Worm (Caenorhabditis elegans): ENCODE measurements around the gene F54D10.9.

F54D10.9 gene

ce11 chrII:3816251-3816849 is 15.9 kb downstream of the F54D10.9 start, which contains the start of gene fbxa-24:
TSS of gene fbxa-24 (plus strand) at chrII:3816526.
- TF ChIP-seq set-16 (GFP tag; IDR thresholded peaks at IDR 0.05) (peak; percentile 32; the same call in 1 of the 2 replicates), egl-43 (GFP tag; IDR thresholded peaks at IDR 0.05) (0 out of 2 replicates have a peak, but pooled peaks have one; percentile 26), aha-1 (tag) (peak; percentile 98), mxl-3 (GFP tag; optimal IDR thresholded peaks at IDR 0.05) (peak; percentile 7), hmg-1.1 (GFP tag; IDR thresholded peaks at IDR 0.05) (0 out of 2 replicates have a peak, but pooled peaks have one; percentile 17)

- peak; percentile 45 for TF ChIP-seq hlh-11 (tag; optimal IDR thresholded peaks at IDR 0.05)
- TF ChIP-seq unc-62 (GFP tag; optimal IDR thresholded peaks at IDR 0.05 in 1 of 2) = peak in 1 of 2 experiments; percentile 95
- no peak for TF ChIP-seq unc-62 (tag; optimal IDR thresholded peaks at IDR 0.05)
- TF ChIP-seq dve-1 (tag; optimal IDR thresholded peaks at IDR 0.05; ENCODE audit: insufficient read depth) = peak; percentile 49
- TF ChIP-seq nhr-41 (GFP tag; IDR thresholded peaks at IDR 0.05) = no peak
- TF ChIP-seq php-3 (GFP tag; IDR thresholded peaks at IDR 0.05) = 0 out of 2 replicates have a peak, but pooled peaks have one; percentile 32
- TF ChIP-seq pqm-1 (tag; optimal IDR thresholded peaks at IDR 0.05) = peak; percentile 85
- 0 out of 2 replicates have a peak, but pooled peaks have one; percentile 23 for TF ChIP-seq lin-1 (GFP tag; IDR thresholded peaks at IDR 0.05)
- TF ChIP-seq dmd-6 (GFP tag; IDR thresholded peaks at IDR 0.05) = peak; percentile 57
- TF ChIP-seq unc-39 (tag; optimal IDR thresholded peaks at IDR 0.05) = no peak
- TF ChIP-seq daf-16 (GFP tag; optimal IDR thresholded peaks at IDR 0.05) = no peak
- peak; percentile 52 for TF ChIP-seq daf-16 (tag; optimal IDR thresholded peaks at IDR 0.05)
- no peak for TF ChIP-seq arid-1 (GFP tag; conservative IDR thresholded peaks at IDR 0.05)
- peak; percentile 38 for TF ChIP-seq mes-2 (tag; optimal IDR thresholded peaks at IDR 0.05; ENCODE audit: poor library complexity, severe bottlenecking)
- no peak for TF ChIP-seq ceh-32 (tag; optimal IDR thresholded peaks at IDR 0.05; ENCODE audit: poor library complexity)
- peak; percentile 74 for TF ChIP-seq nhr-28 (tag; optimal IDR thresholded peaks at IDR 0.05)
- peak in 1 of 2 experiments; percentile 23 for TF ChIP-seq lsy-2 (tag; optimal IDR thresholded peaks at IDR 0.05)
- TF ChIP-seq nhr-6 (tag; optimal IDR thresholded peaks at IDR 0.05) = peak; percentile 40
- no peak for TF ChIP-seq gei-8 (GFP tag; optimal IDR thresholded peaks at IDR 0.05)
Observed at ce11 chrII:3815445-3816208, 16.7 kb downstream of the F54D10.9 start.

DNA sequence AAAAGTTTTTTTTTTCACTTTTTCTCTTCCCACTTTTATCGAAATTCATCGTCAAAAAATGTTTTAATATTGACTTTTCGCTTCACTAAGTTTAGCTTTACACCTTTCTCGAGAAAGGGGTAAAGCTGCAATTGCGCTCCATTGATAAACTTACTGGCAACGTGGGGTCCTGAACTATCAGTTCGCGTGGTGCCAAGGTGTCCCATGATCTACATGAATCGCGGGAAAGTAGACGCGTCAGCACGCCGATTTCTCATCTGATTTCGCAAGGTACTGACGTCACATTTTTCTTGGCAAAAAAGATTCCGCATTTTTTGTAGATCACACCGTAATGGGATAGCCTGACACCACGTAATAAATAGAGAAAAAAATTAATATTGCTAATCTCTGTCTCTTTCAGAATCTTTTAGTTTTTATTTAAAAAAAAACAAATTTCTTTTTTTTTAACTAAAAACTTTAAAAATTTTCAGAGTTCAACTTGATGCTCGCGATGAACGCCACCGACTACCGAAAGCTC is 20.4 kb downstream of the F54D10.9 start, which contains the start of gene lido-15:
lido-15 (plus strand) TSS at position 467 of the 517 bp plus-strand sequence.
- TF ChIP-seq hlh-30 (tag; optimal IDR thresholded peaks at IDR 0.05; ENCODE audit: insufficient read depth) = peak; percentile 51
- TF ChIP-seq lin-38 (GFP tag; IDR thresholded peaks at IDR 0.05) = peak; percentile 42
- no peak for TF ChIP-seq rbr-2 (tag; optimal IDR thresholded peaks at IDR 0.05)
- TF ChIP-seq hmg-1.1 (GFP tag; IDR thresholded peaks at IDR 0.05) = no peak
- TF ChIP-seq unc-62 (GFP tag; optimal IDR thresholded peaks at IDR 0.05 in 1 of 2) = peak in 1 of 2 experiments; percentile 64
- TF ChIP-seq unc-62 (tag; optimal IDR thresholded peaks at IDR 0.05) = no peak
- no peak for TF ChIP-seq nhr-11 (tag; optimal IDR thresholded peaks at IDR 0.05)
- TF ChIP-seq daf-16 (GFP tag; optimal IDR thresholded peaks at IDR 0.05) = no peak
- no peak for TF ChIP-seq daf-16 (tag; optimal IDR thresholded peaks at IDR 0.05)
- TF ChIP-seq ZK337.2 (GFP tag; IDR thresholded peaks at IDR 0.05) = no peak
- TF ChIP-seq fos-1 (tag; optimal IDR thresholded peaks at IDR 0.05) = no peak

ce11 chrII:3810550-3810949 is 21.7 kb downstream of the F54D10.9 start:
- TF ChIP-seq zag-1 (tag; optimal IDR thresholded peaks at IDR 0.05) (no peak), madf-9 (GFP tag; conservative IDR thresholded peaks at IDR 0.05) (no peak), vab-7 (GFP tag; IDR thresholded peaks at IDR 0.05) (no peak), ceh-20 (GFP tag; IDR thresholded peaks at IDR 0.05) (no peak), nhr-102 (tag; optimal IDR thresholded peaks at IDR 0.05) (peak; percentile 30), duxl-1 (tag; optimal IDR thresholded peaks at IDR 0.05; ENCODE audit: poor library complexity) (no peak), ceh-44 (GFP tag; IDR thresholded peaks at IDR 0.05) (no peak), nhr-28 (tag; optimal IDR thresholded peaks at IDR 0.05) (peak; percentile 76), spr-1 (tag; optimal IDR thresholded peaks at IDR 0.05) (peak; percentile 27), pqm-1 (tag; optimal IDR thresholded peaks at IDR 0.05) (peak; percentile 35), madf-5 (GFP tag; IDR thresholded peaks at IDR 0.05) (no peak), lsy-2 (tag; optimal IDR thresholded peaks at IDR 0.05) (peak in 1 of 2 experiments; percentile 49), ceh-32 (tag; optimal IDR thresholded peaks at IDR 0.05; ENCODE audit: poor library complexity) (no peak), rbr-2 (tag; optimal IDR thresholded peaks at IDR 0.05) (peak; percentile 68), mdl-1 (tag; optimal IDR thresholded peaks at IDR 0.05) (peak in 1 of 2 experiments; percentile 5), saeg-2 (GFP tag; IDR thresholded peaks at IDR 0.05) (no peak), daf-16 (GFP tag; optimal IDR thresholded peaks at IDR 0.05) (peak in 1 of 2 experiments; percentile 64), daf-16 (tag; optimal IDR thresholded peaks at IDR 0.05) (peak; percentile 77), set-16 (GFP tag; IDR thresholded peaks at IDR 0.05) (no peak), hmg-1.1 (GFP tag; IDR thresholded peaks at IDR 0.05) (peak; percentile 32; the same call in 1 of the 2 replicates)

Data from whole organism, L4 larva.